Worm (Caenorhabditis elegans) whole organism, young adult: ENCODE measurements around the gene W08E12.8.
"Not testable (repeated sequence)": the region's sequence is repeated elsewhere in the genome, so short reads cannot be mapped to it uniquely, and the experiment has no call there.

Experiments used
- F23B12.7 ChIP-seq: sonication (generic microtip); optimal IDR thresholded peaks from 2 replicates; lab custom pipeline; 2017; ENCODE audit warnings: missing genetic modification characterization, mild to moderate bottlenecking, missing compliant biosample characterization, antibody characterized with exemption, moderate library complexity; ENCODE audit not compliant: insufficient read depth
- F49E8.2 ChIP-seq: sonication (generic microtip); optimal IDR thresholded peaks from 3 replicates; lab custom pipeline; 2017; ENCODE audit warnings: missing genetic modification characterization, mild to moderate bottlenecking, missing compliant biosample characterization, antibody characterized with exemption, moderate library complexity; ENCODE audit not compliant: insufficient read depth
- F57A8.1 ChIP-seq: fragments of 200-800 bp; sonication (Bioruptor generic); optimal IDR thresholded peaks from 2 replicates; lab custom pipeline; 2018; ENCODE audit warnings: mild to moderate bottlenecking, missing genetic modification characterization, moderate library complexity, missing compliant biosample characterization
- K11D2.4 ChIP-seq: fragments of 200-800 bp; sonication (Bioruptor generic); IDR thresholded peaks from 2 replicates; pipeline ENCODE4 v1.3.6; 2022; ENCODE audit warnings: missing genetic modification reagents, missing genetic modification characterization, missing compliant biosample characterization
- Y53F4B.3 ChIP-seq: fragments of 200-800 bp; sonication (Bioruptor generic); IDR thresholded peaks from 2 replicates; pipeline ENCODE4 v1.3.6; 2022; ENCODE audit warnings: missing genetic modification reagents, missing genetic modification characterization, missing compliant biosample characterization
- Y53G8AR.9 ChIP-seq: fragments of 200-800 bp; sonication (Bioruptor generic); conservative IDR thresholded peaks from 2 replicates; pipeline ENCODE4 v1.3.6; 2022; ENCODE audit warnings: missing genetic modification reagents, missing genetic modification characterization, missing compliant biosample characterization
- Y56A3A.18 ChIP-seq: fragments of 200-800 bp; sonication (Bioruptor generic); IDR thresholded peaks from 2 replicates; pipeline ENCODE4 v1.3.6; 2022; ENCODE audit warnings: missing genetic modification reagents, missing genetic modification characterization, missing compliant biosample characterization
- Y67H2A.10 ChIP-seq: fragments of 200-800 bp; sonication (Bioruptor generic); conservative IDR thresholded peaks from 2 replicates; pipeline ENCODE4 v1.3.6; 2022; ENCODE audit warnings: missing genetic modification reagents, missing genetic modification characterization, missing compliant biosample characterization
- attf-3 ChIP-seq: fragments of 200-800 bp; sonication (Bioruptor generic); conservative IDR thresholded peaks from 2 replicates; pipeline ENCODE4 v1.3.6; 2022; ENCODE audit warnings: missing genetic modification reagents, missing genetic modification characterization, missing compliant biosample characterization
- bed-1 ChIP-seq: fragments of 200-800 bp; sonication (Bioruptor generic); IDR thresholded peaks from 2 replicates; pipeline ENCODE4 v1.3.6; 2022; ENCODE audit warnings: missing genetic modification reagents, missing genetic modification characterization, missing compliant biosample characterization
- ccch-3 ChIP-seq: fragments of 200-800 bp; sonication (Bioruptor generic); optimal IDR thresholded peaks from 2 replicates; lab custom pipeline; 2018; ENCODE audit warnings: mild to moderate bottlenecking, missing genetic modification characterization, missing compliant biosample characterization
- ceh-100 ChIP-seq: fragments of 200-800 bp; sonication (Bioruptor generic); IDR thresholded peaks from 2 replicates; pipeline ENCODE4 v1.3.6; 2022; ENCODE audit warnings: missing genetic modification reagents, missing genetic modification characterization, missing compliant biosample characterization
- ceh-91 ChIP-seq: fragments of 200-800 bp; sonication (Bioruptor generic); IDR thresholded peaks from 2 replicates; pipeline ENCODE4 v1.3.6; 2022; ENCODE audit warnings: missing genetic modification reagents, missing genetic modification characterization, missing compliant biosample characterization
- chd-7 ChIP-seq: sonication (generic microtip); optimal IDR thresholded peaks from 2 replicates; lab custom pipeline; 2016; ENCODE audit warnings: mild to moderate bottlenecking, missing genetic modification characterization, moderate library complexity, missing compliant biosample characterization
- dox-1 ChIP-seq: fragments of 200-800 bp; sonication (Bioruptor generic); IDR thresholded peaks from 2 replicates; pipeline ENCODE4 v1.3.6; 2022; ENCODE audit warnings: missing genetic modification reagents, missing genetic modification characterization, missing compliant biosample characterization
- ekl-4 ChIP-seq: fragments of 200-800 bp; sonication (Bioruptor generic); IDR thresholded peaks from 2 replicates; pipeline ENCODE4 v1.3.6; 2022; ENCODE audit warnings: missing genetic modification reagents, missing genetic modification characterization, missing compliant biosample characterization
- fkh-3 ChIP-seq: sonication (generic microtip); optimal IDR thresholded peaks from 2 replicates; lab custom pipeline; 2016; ENCODE audit warnings: mild to moderate bottlenecking, missing genetic modification characterization, missing compliant biosample characterization
- gei-17 ChIP-seq: fragments of 200-800 bp; sonication (Bioruptor generic); optimal IDR thresholded peaks from 2 replicates; lab custom pipeline; 2018; ENCODE audit warnings: mild to moderate bottlenecking, missing genetic modification characterization, missing compliant biosample characterization
- hlh-12 ChIP-seq: sonication (generic microtip); optimal IDR thresholded peaks from 2 replicates; lab custom pipeline; 2016; ENCODE audit warnings: missing genetic modification characterization, missing compliant biosample characterization
- hsf-1 ChIP-seq: fragments of 200-800 bp; sonication (Bioruptor generic); IDR thresholded peaks from 2 replicates; pipeline ENCODE4 v1.3.6; 2022; ENCODE audit warnings: missing genetic modification reagents, missing genetic modification characterization, missing compliant biosample characterization
- lin-26 ChIP-seq: fragments of 200-800 bp; sonication (Bioruptor generic); IDR thresholded peaks from 2 replicates; pipeline ENCODE4 v1.3.6; 2022; ENCODE audit warnings: missing genetic modification reagents, missing genetic modification characterization, missing compliant biosample characterization
- lir-1 ChIP-seq: fragments of 200-800 bp; sonication (Bioruptor generic); conservative IDR thresholded peaks from 2 replicates; pipeline ENCODE4 v1.3.6; 2022; ENCODE audit warnings: missing genetic modification reagents, missing genetic modification characterization, missing compliant biosample characterization
- lsl-1 ChIP-seq: fragments of 200-800 bp; sonication (Bioruptor generic); optimal IDR thresholded peaks from 2 replicates; lab custom pipeline; 2018; ENCODE audit warnings: mild to moderate bottlenecking, missing genetic modification characterization, moderate library complexity, missing compliant biosample characterization
- lsy-27 ChIP-seq: sonication (generic microtip); optimal IDR thresholded peaks from 2 replicates; lab custom pipeline; 2017; ENCODE audit warnings: missing genetic modification characterization, mild to moderate bottlenecking, missing compliant biosample characterization, antibody characterized with exemption, missing genotype, borderline replicate concordance; ENCODE audit not compliant: insufficient read depth
- nfya-2 ChIP-seq: fragments of 200-800 bp; sonication (Bioruptor generic); IDR thresholded peaks from 2 replicates; pipeline ENCODE4 v1.3.6; 2022; ENCODE audit warnings: missing genetic modification reagents, missing genetic modification characterization, missing compliant biosample characterization
- nhr-179 ChIP-seq: sonication (generic microtip); optimal IDR thresholded peaks from 2 replicates; lab custom pipeline; 2016; ENCODE audit warnings: mild to moderate bottlenecking, missing genetic modification characterization, missing compliant biosample characterization
- pha-4 ChIP-seq: fragments of 150-350 bp; sonication (generic microtip); optimal IDR thresholded peaks from 2 replicates; lab custom pipeline; 2014; ENCODE audit warnings: missing biosample characterization, missing genetic modification reagents, missing genetic modification characterization
- rec-8 ChIP-seq, 2 experiments: sonication (generic microtip); optimal IDR thresholded peaks; 2 replicates each; lab custom pipeline; 2016; ENCODE audit warnings: mild to moderate bottlenecking in 2 of 2, missing genetic modification characterization in 2 of 2, missing genetic modification reagents in 2 of 2, missing genotype in 2 of 2, missing biosample characterization in 1 of 2, missing compliant biosample characterization in 1 of 2, moderate library complexity in 1 of 2
- rpc-1 ChIP-seq, 2 experiments: fragments of 150-350 bp in 1 of 2; sonication (generic microtip) in 1 of 2; optimal IDR thresholded peaks; 2 replicates each; lab custom pipeline; 2014 to 2018; ENCODE audit warnings: missing biosample characterization in 1 of 2, missing genetic modification characterization in 1 of 2, missing genetic modification reagents in 1 of 2, missing genotype in 1 of 2
- snpc-4 ChIP-seq, 5 experiments: fragments of 150-350 bp in 1 of 5; sonication (generic microtip) in 4 of 5; optimal IDR thresholded peaks; 2 replicates each; lab custom pipeline; 2014 to 2018; ENCODE audit warnings: missing genetic modification characterization in 5 of 5, missing biosample characterization in 3 of 5, antibody characterized with exemption in 2 of 5, mild to moderate bottlenecking in 2 of 5, missing compliant biosample characterization in 2 of 5, missing genotype in 2 of 5, moderate library complexity in 2 of 5, missing genetic modification reagents in 1 of 5
- sptf-2 ChIP-seq: fragments of 200-800 bp; sonication (Bioruptor generic); optimal IDR thresholded peaks from 2 replicates; lab custom pipeline; 2018; ENCODE audit warnings: mild to moderate bottlenecking, missing genetic modification characterization, missing compliant biosample characterization
- tbp1 ChIP-seq: fragments of 200-800 bp; sonication (Bioruptor generic); optimal IDR thresholded peaks from 2 replicates; lab custom pipeline; 2018; ENCODE audit warnings: mild to moderate bottlenecking, missing genetic modification characterization, missing compliant biosample characterization
- tbx-9 ChIP-seq: sonication (generic microtip); optimal IDR thresholded peaks from 2 replicates; lab custom pipeline; 2016; ENCODE audit warnings: borderline replicate concordance, missing genetic modification characterization, inconsistent platforms, missing compliant biosample characterization
- unc-62 ChIP-seq: fragments of 150-350 bp; optimal IDR thresholded peaks from 2 replicates; lab custom pipeline; 2014; ENCODE audit warnings: missing biosample characterization, missing genetic modification reagents, missing genetic modification characterization

The W08E12.8 gene

ce11 chrIV:3302058-3302457 is 9.9 kb downstream of the W08E12.8 start, which contains the start of gene W08E12.4:
Gene W08E12.4, plus strand, starts transcription at chrIV:3302358.
- TF ChIP-seq tbx-9 (tag; lab: Kevin White, UChicago); lsy-27; hsf-1: not testable (repeated sequence)

- not testable (repeated sequence) for TF ChIP-seq gei-17; sptf-2 (GFP tag; lab: Kevin White, UChicago); nhr-179 (tag; lab: Kevin White, UChicago)
Observed at ce11 chrIV:3303690-3304089, 11.5 kb downstream of the W08E12.8 start, which contains the start of gene idpp-12. Gene idpp-12, plus strand, starts transcription at chrIV:3303990.

- TF ChIP-seq ceh-91 (GFP tag; lab: Robert Waterston, UW) (no peak), F57A8.1 (GFP tag; lab: Kevin White, UChicago) (no peak), hlh-12 (tag; lab: Kevin White, UChicago) (no peak)
- TF ChIP-seq, all 124 proteins: peak for 0
Observed at ce11 chrIV:3305575-3305974, 13.4 kb downstream of the W08E12.8 start, which contains the start of gene W08E12.2. Gene W08E12.2, plus strand, starts transcription at chrIV:3305875.

- no peak for TF ChIP-seq nfya-2 (GFP tag; lab: Robert Waterston, UW)
- no peak for TF ChIP-seq chd-7
- TF ChIP-seq rec-8 (tag; optimal IDR thresholded peaks at IDR 0.05; lab: Kevin White, UChicago): no peak
- no peak for TF ChIP-seq snpc-4 (GFP tag; optimal IDR thresholded peaks at IDR 0.05; lab: Kevin White, UChicago)
- TF ChIP-seq snpc-4 (tag; optimal IDR thresholded peaks at IDR 0.05; lab: Kevin White, UChicago): no peak
- TF ChIP-seq Y53G8AR.9 (GFP tag; lab: Robert Waterston, UW): no peak
- TF ChIP-seq F49E8.2 (tag; lab: Kevin White, UChicago): no peak
- no peak for TF ChIP-seq ccch-3
- TF ChIP-seq dox-1: no peak
- TF ChIP-seq fkh-3 (tag; lab: Kevin White, UChicago): no peak
- no peak for TF ChIP-seq ceh-91 (GFP tag; lab: Robert Waterston, UW)
- TF ChIP-seq K11D2.4: no peak
- TF ChIP-seq lir-1: no peak
- no peak for TF ChIP-seq Y53F4B.3
Observed at ce11 chrIV:3307463-3307862, 15.3 kb downstream of the W08E12.8 start, which contains the start of gene W08E12.9. Gene W08E12.9, minus strand, starts transcription at chrIV:3307563.

- no peak for TF ChIP-seq pha-4 (tag; lab: Kevin White, UChicago)
- TF ChIP-seq lsl-1 (GFP tag; lab: Kevin White, UChicago): no peak
- no peak for TF ChIP-seq lin-26
- TF ChIP-seq attf-3 (GFP tag; lab: Robert Waterston, UW): no peak
- TF ChIP-seq rpc-1 (optimal IDR thresholded peaks at IDR 0.05; lab: Kevin White, UChicago): no peak
- no peak for TF ChIP-seq rpc-1 (tag; optimal IDR thresholded peaks at IDR 0.05; lab: Kevin White, UChicago)
- no peak for TF ChIP-seq nhr-179 (tag; lab: Kevin White, UChicago)
- no peak for TF ChIP-seq ekl-4 (GFP tag; lab: Robert Waterston, UW)
- TF ChIP-seq Y56A3A.18: no peak
- TF ChIP-seq tbp1 (GFP tag; lab: Kevin White, UChicago): no peak
- no peak for TF ChIP-seq ccch-3
- TF ChIP-seq bed-1: no peak
- TF ChIP-seq Y67H2A.10 (GFP tag; lab: Robert Waterston, UW): no peak
- no peak for TF ChIP-seq ceh-100 (GFP tag; lab: Robert Waterston, UW)
- no peak for TF ChIP-seq unc-62 (GFP tag; lab: Kevin White, UChicago)
- TF ChIP-seq F23B12.7: no peak
Observed at ce11 chrIV:3308885-3309284, 16.7 kb downstream of the W08E12.8 start.
